Worm (Caenorhabditis elegans) whole organism, midembryonic: ENCODE measurements around the gene emg-1.

ENCODE experiments used
- ref-1 ChIP-seq: fragments of 200-800 bp; sonication (Bioruptor generic); conservative IDR thresholded peaks from 2 replicates; pipeline ENCODE4 v1.3.6; 2022; ENCODE audit warnings: missing genetic modification reagents, missing genetic modification characterization, missing compliant biosample characterization
- tab-1 ChIP-seq: fragments of 200-800 bp; sonication (Bioruptor generic); IDR thresholded peaks from 2 replicates; pipeline ENCODE4 v1.3.6; 2022; ENCODE audit warnings: missing genetic modification characterization, missing compliant biosample characterization

DNA sequence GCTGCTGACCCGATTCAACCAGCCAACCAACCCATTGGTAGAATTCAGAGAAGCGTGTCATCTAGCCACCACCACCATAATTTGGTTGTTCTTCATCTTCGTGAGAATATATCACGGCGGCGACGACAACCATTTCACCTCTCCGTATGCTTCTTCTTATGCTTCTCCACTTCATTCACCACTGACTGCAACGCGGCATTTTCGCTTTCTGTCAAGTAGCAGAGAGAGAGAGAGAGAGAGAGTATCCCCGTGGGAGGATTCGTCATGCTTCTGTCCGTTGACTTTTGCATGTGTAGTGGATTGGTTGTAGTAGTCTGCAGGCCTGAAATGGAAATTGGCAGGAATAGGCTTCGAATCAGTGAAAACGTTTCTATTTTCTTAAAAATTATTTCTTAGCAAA lies 22.6 kb downstream of the emg-1 start:
- TF ChIP-seq ref-1 (GFP tag; lab: Robert Waterston, UW) (no peak), tab-1 (GFP tag; lab: Robert Waterston, UW) (no peak)
